Worm (Caenorhabditis elegans) whole organism, late embryonic: ENCODE data around the gene R10D12.7.

Source experiments
- fkh-10 ChIP-seq: fragments of 150-350 bp; optimal IDR thresholded peaks from 2 replicates; lab custom pipeline; 2014; ENCODE audit warnings: missing biosample characterization, missing genetic modification reagents, missing genetic modification characterization
- hlh-30 ChIP-seq: sonication (generic microtip); optimal IDR thresholded peaks from 2 replicates; lab custom pipeline; 2017; ENCODE audit warnings: antibody characterized with exemption, missing genetic modification characterization, missing compliant biosample characterization; ENCODE audit not compliant: insufficient read depth
- nfya-1 ChIP-seq: sonication (generic microtip); optimal IDR thresholded peaks from 2 replicates; lab custom pipeline; 2017; ENCODE audit warnings: missing genetic modification characterization, mild to moderate bottlenecking, missing compliant biosample characterization, antibody characterized with exemption, moderate library complexity
- pag-3 ChIP-seq: sonication (generic microtip); optimal IDR thresholded peaks from 2 replicates; lab custom pipeline; 2016; ENCODE audit warnings: missing compliant biosample characterization, missing genetic modification characterization, borderline replicate concordance
- pat-9 ChIP-seq: fragments of 200-800 bp; sonication (Bioruptor generic); optimal IDR thresholded peaks from 2 replicates; lab custom pipeline; 2018; ENCODE audit warnings: mild to moderate bottlenecking, missing genetic modification characterization, moderate library complexity, missing compliant biosample characterization
- ref-2 ChIP-seq: sonication (generic microtip); optimal IDR thresholded peaks from 2 replicates; lab custom pipeline; 2016; ENCODE audit warnings: missing genetic modification characterization, missing compliant biosample characterization
- tbx-2 ChIP-seq: sonication (generic microtip); optimal IDR thresholded peaks from 2 replicates; lab custom pipeline; 2016; ENCODE audit warnings: missing genetic modification characterization, missing compliant biosample characterization
- ttx-3 ChIP-seq: sonication (generic microtip); optimal IDR thresholded peaks from 2 replicates; lab custom pipeline; 2016; ENCODE audit warnings: missing genetic modification reagents, missing genetic modification characterization, missing compliant biosample characterization
- unc-3 ChIP-seq, 2 experiments: fragments of 200-800 bp in 1 of 2; sonication (Bioruptor generic) in 1 of 2; sonication (generic microtip) in 1 of 2; conservative IDR thresholded peaks in 1 of 2; optimal IDR thresholded peaks in 1 of 2; 2 replicates each; pipeline versions ENCODE4 v1.3.6 to Lab custom; 2016 to 2022; ENCODE audit warnings: missing compliant biosample characterization in 2 of 2, missing genetic modification characterization in 2 of 2, missing genetic modification reagents in 1 of 2
- unc-55 ChIP-seq: sonication (generic microtip); optimal IDR thresholded peaks from 2 replicates; lab custom pipeline; 2017; ENCODE audit warnings: missing biosample characterization, missing genetic modification reagents, missing genetic modification characterization
- unc-86 ChIP-seq: sonication (generic microtip); optimal IDR thresholded peaks from 2 replicates; lab custom pipeline; 2016; ENCODE audit warnings: missing genetic modification characterization, missing compliant biosample characterization
- ztf-16 ChIP-seq: sonication (generic microtip); optimal IDR thresholded peaks from 2 replicates; lab custom pipeline; 2017; ENCODE audit warnings: missing genetic modification characterization, missing compliant biosample characterization

DNA sequence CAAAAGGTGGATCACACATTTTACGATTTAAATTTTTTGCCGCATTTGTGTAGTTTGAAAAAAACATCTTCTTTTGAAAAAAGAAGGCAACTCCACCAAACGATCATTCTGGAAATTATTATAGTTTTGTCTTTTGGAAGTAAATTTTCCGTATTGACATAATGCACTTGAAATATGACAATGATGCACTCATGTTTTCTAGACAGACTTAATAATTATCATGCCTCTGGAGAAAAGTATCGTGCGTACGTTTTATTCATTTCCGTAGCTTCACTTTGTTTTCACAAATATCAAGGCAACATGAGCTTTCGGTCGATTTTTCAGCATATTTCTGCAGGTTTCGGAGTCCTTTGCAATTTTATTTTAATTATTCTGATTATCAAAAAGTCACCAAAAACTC is 31.5 kb upstream of the R10D12.7 start, which contains the start of gene str-250:
- TF ChIP-seq pat-9 (tag; lab: Kevin White, UChicago) = no peak
- TF ChIP-seq hlh-30 (tag; lab: Kevin White, UChicago) = no peak
- no peak for TF ChIP-seq unc-55 (GFP tag; lab: Kevin White, UChicago)
- no peak for TF ChIP-seq tbx-2
- TF ChIP-seq unc-86 (tag; lab: Kevin White, UChicago) = no peak
- no peak for TF ChIP-seq fkh-10
- no peak for TF ChIP-seq ztf-16 (tag; lab: Kevin White, UChicago)
- TF ChIP-seq unc-3 (GFP tag; conservative IDR thresholded peaks at IDR 0.05; lab: Robert Waterston, UW) = no peak
- no peak for TF ChIP-seq unc-3 (tag; optimal IDR thresholded peaks at IDR 0.05; lab: Kevin White, UChicago)
- TF ChIP-seq ttx-3 = no peak
- no peak for TF ChIP-seq nfya-1 (tag; lab: Kevin White, UChicago)
- TF ChIP-seq pag-3 (tag; lab: Kevin White, UChicago) = no peak
- no peak for TF ChIP-seq ref-2 (tag; lab: Kevin White, UChicago)
